Worm (Caenorhabditis elegans) whole organism, L3 larva: ENCODE measurements around the gene C32D5.14.

Source experiments
- daf-12 ChIP-seq: fragments of 150-350 bp; optimal IDR thresholded peaks from 2 replicates; lab custom pipeline; 2014; ENCODE audit warnings: missing biosample characterization, missing genetic modification reagents, missing genetic modification characterization
- elt-1 ChIP-seq: fragments of 150-350 bp; optimal IDR thresholded peaks from 2 replicates; lab custom pipeline; 2014; ENCODE audit warnings: missing biosample characterization, missing genetic modification characterization
- fkh-2 ChIP-seq: fragments of 150-350 bp; optimal IDR thresholded peaks from 2 replicates; lab custom pipeline; 2014; ENCODE audit warnings: missing biosample characterization, missing genetic modification reagents, missing genetic modification characterization
- mdl-1 ChIP-seq: fragments of 150-350 bp; optimal IDR thresholded peaks from 2 replicates; lab custom pipeline; 2014; ENCODE audit warnings: missing biosample characterization, missing genetic modification characterization
- nhr-12 ChIP-seq: fragments of 150-350 bp; optimal IDR thresholded peaks from 2 replicates; lab custom pipeline; 2014; ENCODE audit warnings: missing biosample characterization, missing genetic modification characterization
- nhr-77 ChIP-seq: fragments of 150-350 bp; optimal IDR thresholded peaks from 2 replicates; lab custom pipeline; 2014; ENCODE audit warnings: missing biosample characterization, missing genetic modification characterization
- pqm-1 ChIP-seq: fragments of 150-350 bp; optimal IDR thresholded peaks from 2 replicates; lab custom pipeline; 2017; ENCODE audit warnings: missing biosample characterization, missing genetic modification characterization, inconsistent platforms
- sea-2 ChIP-seq: fragments of 150-350 bp; sonication (generic microtip); optimal IDR thresholded peaks from 4 replicates; lab custom pipeline; 2014; ENCODE audit warnings: missing biosample characterization, missing genetic modification reagents, missing genetic modification characterization
- skn-1 ChIP-seq: fragments of 150-350 bp; optimal IDR thresholded peaks from 2 replicates; lab custom pipeline; 2014; ENCODE audit warnings: missing biosample characterization, missing genetic modification characterization
- snpc-4 ChIP-seq: fragments of 150-350 bp; optimal IDR thresholded peaks from 2 replicates; lab custom pipeline; 2014; ENCODE audit warnings: missing biosample characterization, missing genetic modification characterization
- zag-1 ChIP-seq: fragments of 150-350 bp; optimal IDR thresholded peaks from 2 replicates; lab custom pipeline; 2014; ENCODE audit warnings: missing biosample characterization, missing genetic modification characterization

DNA sequence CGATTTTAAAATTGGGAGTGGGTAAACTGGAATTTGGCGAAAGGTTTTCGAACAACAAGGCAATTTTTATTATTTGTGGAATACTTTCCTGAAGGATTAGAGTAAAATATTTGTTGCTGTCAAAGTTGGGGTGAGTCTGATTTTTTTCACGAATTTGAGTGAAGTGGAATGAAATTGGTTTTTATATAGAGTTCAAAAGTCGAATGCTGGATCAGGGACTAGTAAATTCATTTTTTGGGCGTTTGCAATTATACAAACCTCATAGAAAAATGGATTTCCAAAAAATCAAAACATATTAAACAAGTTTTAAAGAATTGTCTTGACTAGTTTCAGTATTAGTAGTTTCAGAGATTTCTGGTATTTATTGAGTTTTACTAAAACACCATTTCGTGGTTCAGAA, 4.7 kb downstream of the C32D5.14 start, which contains the start of gene C32D5.7:
- TF ChIP-seq mdl-1 (tag; lab: Kevin White, UChicago) (no peak), elt-1 (no peak), skn-1 (tag; lab: Kevin White, UChicago) (no peak), daf-12 (no peak), nhr-77 (tag; lab: Kevin White, UChicago) (no peak), zag-1 (tag; lab: Kevin White, UChicago) (no peak), nhr-12 (no peak), pqm-1 (tag; lab: Kevin White, UChicago) (no peak), snpc-4 (no peak), fkh-2 (tag; lab: Kevin White, UChicago) (no peak), sea-2 (GFP tag; lab: Kevin White, UChicago) (no peak)
